Worm (Caenorhabditis elegans) whole organism, L3 larva: ENCODE measurements around the gene tbcb-1.
A peak's percentile ranks its signal among the peaks of the same experiment; 100 is the strongest.

Experiments
- R02D3.7 ChIP-seq: fragments of 150-350 bp; optimal IDR thresholded peaks from 2 replicates; lab custom pipeline; 2014; ENCODE audit warnings: missing biosample characterization, missing genetic modification characterization
- ZK546.5 ChIP-seq: sonication (generic microtip); optimal IDR thresholded peaks from 2 replicates; lab custom pipeline; 2017; ENCODE audit warnings: missing biosample characterization, missing genetic modification characterization
- aly-2 ChIP-seq: fragments of 150-350 bp; optimal IDR thresholded peaks from 2 replicates; lab custom pipeline; 2014; ENCODE audit warnings: missing biosample characterization, missing genetic modification characterization
- ama-1 ChIP-seq: fragments of 150-350 bp; optimal IDR thresholded peaks from 2 replicates; lab custom pipeline; 2018
- ceh-16 ChIP-seq: sonication (generic microtip); optimal IDR thresholded peaks from 2 replicates; lab custom pipeline; 2017; ENCODE audit warnings: missing biosample characterization, missing genetic modification characterization
- ceh-28 ChIP-seq: fragments of 150-350 bp; optimal IDR thresholded peaks from 2 replicates; lab custom pipeline; 2014; ENCODE audit warnings: missing biosample characterization, missing genetic modification reagents, missing genetic modification characterization
- ceh-82 ChIP-seq: fragments of 150-350 bp; optimal IDR thresholded peaks from 2 replicates; lab custom pipeline; 2014; ENCODE audit warnings: missing biosample characterization, missing genetic modification characterization
- ceh-9 ChIP-seq: sonication (generic microtip); optimal IDR thresholded peaks from 2 replicates; lab custom pipeline; 2018; ENCODE audit warnings: missing biosample characterization, missing genetic modification characterization
- daf-12 ChIP-seq: fragments of 150-350 bp; optimal IDR thresholded peaks from 2 replicates; lab custom pipeline; 2014; ENCODE audit warnings: missing biosample characterization, missing genetic modification reagents, missing genetic modification characterization
- egl-27 ChIP-seq: sonication (generic microtip); optimal IDR thresholded peaks from 4 replicates; lab custom pipeline; 2017; ENCODE audit warnings: missing biosample characterization, missing genetic modification reagents, missing genetic modification characterization
- egl-5 ChIP-seq: fragments of 150-350 bp; optimal IDR thresholded peaks from 2 replicates; lab custom pipeline; 2017; ENCODE audit warnings: missing biosample characterization, missing genetic modification reagents, missing genetic modification characterization, inconsistent platforms
- elt-1 ChIP-seq: fragments of 150-350 bp; optimal IDR thresholded peaks from 2 replicates; lab custom pipeline; 2014; ENCODE audit warnings: missing biosample characterization, missing genetic modification characterization
- elt-2 ChIP-seq: sonication (generic microtip); optimal IDR thresholded peaks from 2 replicates; lab custom pipeline; 2016; ENCODE audit warnings: missing genetic modification reagents, mild to moderate bottlenecking, missing genetic modification characterization, missing compliant biosample characterization
- elt-3 ChIP-seq, 3 experiments: fragments of 150-350 bp in 1 of 3; sonication (generic microtip) in 2 of 3; optimal IDR thresholded peaks; 2 replicates in 2 of 3; 4 replicates in 1 of 3; lab custom pipeline; 2014 to 2017; ENCODE audit warnings: missing biosample characterization in 3 of 3, missing genetic modification characterization in 3 of 3
- eor-1 ChIP-seq, 2 experiments: fragments of 150-350 bp; optimal IDR thresholded peaks; 2 replicates each; lab custom pipeline; 2014 to 2018; ENCODE audit warnings: missing biosample characterization in 2 of 2, missing genetic modification characterization in 2 of 2
- fkh-10 ChIP-seq: sonication (generic microtip); optimal IDR thresholded peaks from 2 replicates; lab custom pipeline; 2017; ENCODE audit warnings: missing biosample characterization, missing genetic modification reagents, missing genetic modification characterization
- fkh-2 ChIP-seq: fragments of 150-350 bp; optimal IDR thresholded peaks from 2 replicates; lab custom pipeline; 2014; ENCODE audit warnings: missing biosample characterization, missing genetic modification reagents, missing genetic modification characterization
- fos-1 ChIP-seq: fragments of 150-350 bp; optimal IDR thresholded peaks from 2 replicates; lab custom pipeline; 2014; ENCODE audit warnings: missing biosample characterization, missing genetic modification characterization
- hmg-11 ChIP-seq: sonication (generic microtip); optimal IDR thresholded peaks from 2 replicates; lab custom pipeline; 2016; ENCODE audit warnings: missing genetic modification characterization, missing compliant biosample characterization
- jun-1 ChIP-seq: fragments of 150-350 bp; optimal IDR thresholded peaks from 2 replicates; lab custom pipeline; 2014; ENCODE audit warnings: missing biosample characterization, missing genetic modification reagents, missing genetic modification characterization
- lin-15B ChIP-seq: fragments of 150-350 bp; optimal IDR thresholded peaks from 2 replicates; lab custom pipeline; 2014; ENCODE audit warnings: missing biosample characterization, missing genetic modification characterization
- lin-39 ChIP-seq: fragments of 150-350 bp; optimal IDR thresholded peaks from 2 replicates; lab custom pipeline; 2018; ENCODE audit warnings: missing biosample characterization, missing genetic modification reagents, missing genetic modification characterization
- lsy-12 ChIP-seq: sonication (generic microtip); optimal IDR thresholded peaks from 2 replicates; lab custom pipeline; 2016; ENCODE audit warnings: mild to moderate bottlenecking, missing genetic modification characterization, missing compliant biosample characterization
- mdl-1 ChIP-seq: fragments of 150-350 bp; optimal IDR thresholded peaks from 2 replicates; lab custom pipeline; 2014; ENCODE audit warnings: missing biosample characterization, missing genetic modification characterization
- mml-1 ChIP-seq: fragments of 150-350 bp; sonication (generic microtip); optimal IDR thresholded peaks from 3 replicates; lab custom pipeline; 2014; ENCODE audit warnings: missing biosample characterization, missing genetic modification characterization
- nfya-1 ChIP-seq: sonication (generic microtip); optimal IDR thresholded peaks from 2 replicates; lab custom pipeline; 2017; ENCODE audit warnings: missing genetic modification characterization, mild to moderate bottlenecking, missing compliant biosample characterization, antibody characterized with exemption, moderate library complexity; ENCODE audit not compliant: insufficient read depth
- nhr-11 ChIP-seq: fragments of 150-350 bp; optimal IDR thresholded peaks from 2 replicates; lab custom pipeline; 2014; ENCODE audit warnings: missing biosample characterization, missing genetic modification characterization
- nhr-12 ChIP-seq: fragments of 150-350 bp; optimal IDR thresholded peaks from 2 replicates; lab custom pipeline; 2014; ENCODE audit warnings: missing biosample characterization, missing genetic modification characterization
- nhr-23 ChIP-seq: fragments of 150-350 bp; optimal IDR thresholded peaks from 2 replicates; lab custom pipeline; 2014; ENCODE audit warnings: missing biosample characterization, missing genetic modification reagents, missing genetic modification characterization
- nhr-237 ChIP-seq: fragments of 150-350 bp; optimal IDR thresholded peaks from 2 replicates; lab custom pipeline; 2014; ENCODE audit warnings: missing biosample characterization, missing genetic modification characterization
- nhr-25 ChIP-seq: sonication (generic microtip); optimal IDR thresholded peaks from 2 replicates; lab custom pipeline; 2017; ENCODE audit warnings: missing biosample characterization, missing genetic modification characterization
- nhr-28 ChIP-seq: fragments of 150-350 bp; optimal IDR thresholded peaks from 2 replicates; lab custom pipeline; 2014; ENCODE audit warnings: missing biosample characterization, missing genetic modification characterization
- nhr-43 ChIP-seq: sonication (generic microtip); optimal IDR thresholded peaks from 2 replicates; lab custom pipeline; 2016; ENCODE audit warnings: mild to moderate bottlenecking, missing genetic modification characterization, missing compliant biosample characterization; ENCODE audit not compliant: poor library complexity, severe bottlenecking
- nhr-67 ChIP-seq: fragments of 150-350 bp; optimal IDR thresholded peaks from 2 replicates; lab custom pipeline; 2014; ENCODE audit warnings: missing biosample characterization, missing genetic modification characterization
- nhr-76 ChIP-seq: fragments of 150-350 bp; sonication (generic microtip); optimal IDR thresholded peaks from 5 replicates; lab custom pipeline; 2014; ENCODE audit warnings: missing biosample characterization, missing genetic modification characterization
- nhr-77 ChIP-seq: fragments of 150-350 bp; optimal IDR thresholded peaks from 2 replicates; lab custom pipeline; 2014; ENCODE audit warnings: missing biosample characterization, missing genetic modification characterization
- pha-4 ChIP-seq: fragments of 150-350 bp; optimal IDR thresholded peaks from 2 replicates; lab custom pipeline; 2014; ENCODE audit warnings: missing biosample characterization, missing genetic modification reagents, missing genetic modification characterization
- pqm-1 ChIP-seq: fragments of 150-350 bp; optimal IDR thresholded peaks from 2 replicates; lab custom pipeline; 2017; ENCODE audit warnings: missing biosample characterization, missing genetic modification characterization, inconsistent platforms
- sea-2 ChIP-seq: fragments of 150-350 bp; sonication (generic microtip); optimal IDR thresholded peaks from 4 replicates; lab custom pipeline; 2014; ENCODE audit warnings: missing biosample characterization, missing genetic modification reagents, missing genetic modification characterization
- skn-1 ChIP-seq: fragments of 150-350 bp; optimal IDR thresholded peaks from 2 replicates; lab custom pipeline; 2014; ENCODE audit warnings: missing biosample characterization, missing genetic modification characterization
- snpc-4 ChIP-seq: fragments of 150-350 bp; optimal IDR thresholded peaks from 2 replicates; lab custom pipeline; 2014; ENCODE audit warnings: missing biosample characterization, missing genetic modification characterization
- tbx-2 ChIP-seq: sonication (generic microtip); optimal IDR thresholded peaks from 2 replicates; lab custom pipeline; 2016; ENCODE audit warnings: mild to moderate bottlenecking, missing genetic modification characterization, missing compliant biosample characterization
- unc-39 ChIP-seq: sonication (generic microtip); optimal IDR thresholded peaks from 4 replicates; lab custom pipeline; 2017; ENCODE audit warnings: missing biosample characterization, missing genetic modification characterization
- unc-62 ChIP-seq: fragments of 150-350 bp; sonication (generic microtip); optimal IDR thresholded peaks from 4 replicates; lab custom pipeline; 2014; ENCODE audit warnings: missing biosample characterization, missing genetic modification reagents, missing genetic modification characterization
- zag-1 ChIP-seq: fragments of 150-350 bp; optimal IDR thresholded peaks from 2 replicates; lab custom pipeline; 2014; ENCODE audit warnings: missing biosample characterization, missing genetic modification characterization
- ztf-11 ChIP-seq: fragments of 150-350 bp; optimal IDR thresholded peaks from 2 replicates; lab custom pipeline; 2014; ENCODE audit warnings: missing biosample characterization, missing genetic modification characterization
- ztf-4 ChIP-seq: fragments of 150-350 bp; optimal IDR thresholded peaks from 2 replicates; lab custom pipeline; 2014; ENCODE audit warnings: missing biosample characterization, missing genetic modification characterization

The tbcb-1 gene

DNA sequence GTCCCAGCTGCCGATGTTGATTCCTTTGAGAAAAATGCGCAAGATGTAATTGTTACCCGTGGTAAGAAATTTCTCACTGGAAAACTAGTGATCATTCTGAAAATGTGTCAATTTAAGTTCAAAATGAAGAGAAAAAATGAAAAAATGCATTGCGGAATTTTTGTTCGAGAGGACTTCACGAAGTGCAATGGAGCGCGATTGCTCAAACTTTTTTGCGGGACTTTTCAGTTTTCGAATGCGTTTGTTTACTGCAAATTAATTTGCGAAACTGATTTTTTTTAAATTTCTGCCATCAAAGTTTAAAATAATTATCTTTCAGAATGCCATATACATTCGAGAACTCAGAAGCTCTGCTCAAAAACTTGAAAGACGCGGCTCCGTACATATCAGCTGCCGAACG is 23.4 kb upstream of the tbcb-1 start, which contains the start of the genes nuaf-1 and bir-2:
Gene nuaf-1 (minus strand): TSS at position 98 of the 400 bp plus-strand sequence.
Gene bir-2 (plus strand): TSS at position 318 of the 400 bp plus-strand sequence.
- no peak for TF ChIP-seq unc-39
- TF ChIP-seq lin-15B (tag; lab: Kevin White, UChicago), result peak; percentile 91
- no peak for TF ChIP-seq fos-1 (tag; lab: Kevin White, UChicago)
- no peak for TF ChIP-seq tbx-2 (tag; lab: Kevin White, UChicago)
- TF ChIP-seq ceh-16 (tag; lab: Kevin White, UChicago), result no peak
- no peak for TF ChIP-seq zag-1 (tag; lab: Kevin White, UChicago)
- TF ChIP-seq elt-3 (tag; optimal IDR thresholded peaks at IDR 0.05; lab: Kevin White, UChicago), result no peak
- no peak for TF ChIP-seq mml-1
- TF ChIP-seq elt-2 (tag; lab: Kevin White, UChicago), result peak; percentile 21
- no peak for TF ChIP-seq nhr-76 (tag; lab: Kevin White, UChicago)
- TF ChIP-seq nhr-67 (tag; lab: Kevin White, UChicago), result no peak
- TF ChIP-seq elt-1 (tag; lab: Kevin White, UChicago), result no peak
- TF ChIP-seq daf-12 (tag; lab: Kevin White, UChicago), result no peak
- TF ChIP-seq fkh-2 (tag; lab: Kevin White, UChicago), result no peak
- no peak for TF ChIP-seq nhr-77
- TF ChIP-seq jun-1 (tag; lab: Kevin White, UChicago), result no peak
- TF ChIP-seq pha-4, result peak; percentile 85
- TF ChIP-seq ztf-4 (tag; lab: Kevin White, UChicago), result no peak
- TF ChIP-seq eor-1 (tag; optimal IDR thresholded peaks at IDR 0.05; lab: Kevin White, UChicago), result no peak
- no peak for TF ChIP-seq egl-27 (tag; lab: Kevin White, UChicago)
- no peak for TF ChIP-seq ama-1 (lab: Kevin White, UChicago)
- no peak for TF ChIP-seq ztf-11 (tag; lab: Kevin White, UChicago)
- no peak for TF ChIP-seq nhr-28
- TF ChIP-seq fkh-10 (GFP tag; lab: Kevin White, UChicago), result no peak
- peak; percentile 54 for TF ChIP-seq hmg-11 (tag; lab: Kevin White, UChicago)
- TF ChIP-seq lsy-12 (tag; lab: Kevin White, UChicago), result no peak
- no peak for TF ChIP-seq unc-62 (GFP tag; lab: Kevin White, UChicago)
- no peak for TF ChIP-seq egl-5
- TF ChIP-seq sea-2 (GFP tag; lab: Kevin White, UChicago), result no peak
- no peak for TF ChIP-seq mdl-1 (tag; lab: Kevin White, UChicago)
- TF ChIP-seq snpc-4 (tag; lab: Kevin White, UChicago), result peak; percentile 43
- peak; percentile 7 for TF ChIP-seq nhr-43
- no peak for TF ChIP-seq nhr-237 (tag; lab: Kevin White, UChicago)
- no peak for TF ChIP-seq aly-2 (tag; lab: Kevin White, UChicago)
- TF ChIP-seq skn-1 (tag; lab: Kevin White, UChicago), result no peak
- TF ChIP-seq ZK546.5, result no peak
- no peak for TF ChIP-seq ceh-82
- peak; percentile 37 for TF ChIP-seq R02D3.7 (tag; lab: Kevin White, UChicago)
- no peak for TF ChIP-seq nhr-12 (tag; lab: Kevin White, UChicago)
- peak; percentile 50 for TF ChIP-seq lin-39 (tag; lab: Kevin White, UChicago)
- no peak for TF ChIP-seq ceh-9 (tag; lab: Kevin White, UChicago)
- TF ChIP-seq pqm-1 (tag; lab: Kevin White, UChicago), result peak; percentile 42
- peak; percentile 55 for TF ChIP-seq nfya-1 (tag; lab: Kevin White, UChicago)
- TF ChIP-seq nhr-11 (tag; lab: Kevin White, UChicago), result no peak
- TF ChIP-seq ceh-28 (tag; lab: Kevin White, UChicago), result no peak
- no peak for TF ChIP-seq nhr-25 (tag; lab: Kevin White, UChicago)
- peak; percentile 57 for TF ChIP-seq nhr-23
- TF ChIP-seq, all 47 proteins: peak for 11
